Fruit fly (Drosophila melanogaster): ENCODE measurements around the gene CG42486.

DNA sequence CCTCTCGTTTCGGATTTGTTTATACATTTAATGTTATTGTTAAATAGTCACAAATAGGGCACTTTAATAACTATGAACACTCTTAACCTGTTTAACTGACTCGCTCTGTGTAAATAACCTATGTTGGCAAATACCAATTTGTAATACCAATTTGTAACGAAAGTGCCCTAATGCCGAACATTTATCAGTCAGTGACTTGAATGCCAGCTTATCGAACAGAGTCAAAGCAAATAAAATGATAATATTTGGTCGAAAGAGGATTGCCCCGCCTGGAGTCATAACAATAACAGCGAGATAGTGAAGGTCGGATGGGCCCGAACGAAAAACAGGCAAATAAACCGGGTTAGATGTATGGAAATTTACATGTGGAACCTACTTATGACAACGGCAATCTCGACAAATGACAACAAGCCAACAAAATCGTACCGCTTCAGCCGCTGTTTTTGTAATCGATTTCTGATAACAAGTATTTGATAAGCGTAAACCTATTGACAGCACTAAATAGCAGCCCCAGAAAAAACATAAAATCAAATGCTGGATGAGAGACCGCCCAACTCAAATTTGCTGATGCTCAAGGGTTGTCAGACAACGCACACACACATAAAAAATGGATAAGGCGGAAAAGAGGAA, 2.3 kb downstream of the CG42486 start:
- TF ChIP-seq psq (optimal IDR thresholded peaks at IDR 0.05) (no peak), EcR (GFP tag; optimal IDR thresholded peaks at IDR 0.05) (no peak), CG8478 (optimal IDR thresholded peaks at IDR 0.05) (no peak), pan (optimal IDR thresholded peaks at IDR 0.05) (no peak), usp (GFP tag; optimal IDR thresholded peaks at IDR 0.05) (no peak)

Data from whole organism.